Worm (Caenorhabditis elegans) whole organism, L1 larva: Measurements from ENCODE around the gene C45G9.15.

Experiments
- C04F5.9 ChIP-seq: sonication (generic microtip); optimal IDR thresholded peaks from 2 replicates; lab custom pipeline; 2016; ENCODE audit warnings: missing genetic modification characterization, missing compliant biosample characterization
- C34B4.2 ChIP-seq: sonication (generic microtip); optimal IDR thresholded peaks from 2 replicates; lab custom pipeline; 2017; ENCODE audit warnings: mild to moderate bottlenecking, missing genetic modification characterization, missing compliant biosample characterization
- aha-1 ChIP-seq: fragments of 150-350 bp; optimal IDR thresholded peaks from 2 replicates; lab custom pipeline; 2014; ENCODE audit warnings: missing biosample characterization, missing genetic modification characterization
- aly-2 ChIP-seq: fragments of 150-350 bp; optimal IDR thresholded peaks from 2 replicates; lab custom pipeline; 2014; ENCODE audit warnings: missing biosample characterization, missing genetic modification characterization
- ama-1 ChIP-seq: fragments of 150-350 bp; optimal IDR thresholded peaks from 2 replicates; lab custom pipeline; 2014
- blmp-1 ChIP-seq: fragments of 150-350 bp; optimal IDR thresholded peaks from 2 replicates; lab custom pipeline; 2014; ENCODE audit warnings: missing biosample characterization, missing genetic modification characterization
- ceh-82 ChIP-seq, 3 experiments: fragments of 150-350 bp in 1 of 3; sonication (generic microtip) in 2 of 3; optimal IDR thresholded peaks; 2 replicates each; lab custom pipeline; 2014 to 2017; ENCODE audit warnings: missing biosample characterization in 3 of 3, missing genetic modification characterization in 3 of 3
- ces-1 ChIP-seq: fragments of 150-350 bp; optimal IDR thresholded peaks from 2 replicates; lab custom pipeline; 2014; ENCODE audit warnings: missing biosample characterization, missing genetic modification reagents, missing genetic modification characterization
- dsc-1 ChIP-seq: sonication (generic microtip); optimal IDR thresholded peaks from 2 replicates; lab custom pipeline; 2016; ENCODE audit warnings: mild to moderate bottlenecking, missing genetic modification characterization, missing compliant biosample characterization
- efl-3 ChIP-seq: fragments of 200-800 bp; sonication (Bioruptor generic); optimal IDR thresholded peaks from 2 replicates; lab custom pipeline; 2018; ENCODE audit warnings: mild to moderate bottlenecking, missing genetic modification characterization, missing compliant biosample characterization
- egl-13 ChIP-seq: sonication (generic microtip); optimal IDR thresholded peaks from 2 replicates; lab custom pipeline; 2016; ENCODE audit warnings: missing genotype, missing genetic modification reagents, missing genetic modification characterization, missing compliant biosample characterization
- egl-27 ChIP-seq, 2 experiments: fragments of 150-350 bp in 1 of 2; sonication (generic microtip); optimal IDR thresholded peaks; 3 replicates each; lab custom pipeline; 2017 to 2018; ENCODE audit warnings: missing biosample characterization in 2 of 2, missing genetic modification characterization in 2 of 2, missing genetic modification reagents in 2 of 2
- elt-2 ChIP-seq: sonication (generic microtip); optimal IDR thresholded peaks from 2 replicates; lab custom pipeline; 2016; ENCODE audit warnings: missing genetic modification characterization, mild to moderate bottlenecking, inconsistent platforms, missing compliant biosample characterization, missing genetic modification reagents
- ets-5 ChIP-seq: fragments of 200-800 bp; sonication (Bioruptor generic); IDR thresholded peaks from 2 replicates; pipeline ENCODE4 v1.3.6; 2022; ENCODE audit warnings: missing genetic modification characterization, missing compliant biosample characterization
- fkh-10 ChIP-seq: sonication (generic microtip); optimal IDR thresholded peaks from 2 replicates; lab custom pipeline; 2017; ENCODE audit warnings: missing biosample characterization, missing genetic modification reagents, missing genetic modification characterization
- fkh-8 ChIP-seq: sonication (generic microtip); optimal IDR thresholded peaks from 2 replicates; lab custom pipeline; 2016; ENCODE audit warnings: mild to moderate bottlenecking, missing genetic modification characterization, missing compliant biosample characterization
- hpl-2 ChIP-seq: fragments of 150-350 bp; optimal IDR thresholded peaks from 2 replicates; lab custom pipeline; 2014; ENCODE audit warnings: missing biosample characterization, missing genetic modification reagents, missing genetic modification characterization
- irx-1 ChIP-seq: sonication (generic microtip); optimal IDR thresholded peaks from 2 replicates; lab custom pipeline; 2016; ENCODE audit warnings: missing genetic modification characterization, missing compliant biosample characterization
- lin-14 ChIP-seq: fragments of 200-800 bp; sonication (Bioruptor generic); optimal IDR thresholded peaks from 2 replicates; lab custom pipeline; 2018; ENCODE audit warnings: mild to moderate bottlenecking, missing genetic modification characterization, moderate library complexity, missing compliant biosample characterization
- lin-35 ChIP-seq, 2 experiments: fragments of 150-350 bp; optimal IDR thresholded peaks; 2 replicates each; lab custom pipeline; 2014; ENCODE audit warnings: missing biosample characterization in 2 of 2, missing genetic modification characterization in 2 of 2, missing genetic modification reagents in 2 of 2
- lsy-2 ChIP-seq, 2 experiments: fragments of 150-350 bp; optimal IDR thresholded peaks; 2 replicates each; lab custom pipeline; 2014; ENCODE audit warnings: missing biosample characterization in 2 of 2, missing genetic modification characterization in 2 of 2
- mdl-1 ChIP-seq, 2 experiments: fragments of 150-350 bp; optimal IDR thresholded peaks; 2 replicates each; lab custom pipeline; 2014 to 2017; ENCODE audit warnings: missing biosample characterization in 2 of 2, missing genetic modification characterization in 2 of 2, inconsistent platforms in 1 of 2
- mep-1 ChIP-seq: fragments of 150-350 bp; optimal IDR thresholded peaks from 2 replicates; lab custom pipeline; 2014; ENCODE audit warnings: missing biosample characterization, missing genetic modification characterization
- nhr-11 ChIP-seq: fragments of 150-350 bp; optimal IDR thresholded peaks from 2 replicates; lab custom pipeline; 2014; ENCODE audit warnings: missing biosample characterization, missing genetic modification characterization
- nhr-12 ChIP-seq: sonication (generic microtip); optimal IDR thresholded peaks from 2 replicates; lab custom pipeline; 2017; ENCODE audit warnings: missing biosample characterization, missing genetic modification characterization
- nhr-19 ChIP-seq: fragments of 200-800 bp; sonication (Bioruptor generic); conservative IDR thresholded peaks from 2 replicates; pipeline ENCODE4 v1.3.6; 2022; ENCODE audit warnings: missing genetic modification characterization, missing compliant biosample characterization
- nhr-20 ChIP-seq: sonication (generic microtip); optimal IDR thresholded peaks from 2 replicates; lab custom pipeline; 2016; ENCODE audit warnings: mild to moderate bottlenecking, missing genetic modification characterization, missing compliant biosample characterization
- nhr-71 ChIP-seq: sonication (generic microtip); optimal IDR thresholded peaks from 2 replicates; lab custom pipeline; 2016; ENCODE audit warnings: mild to moderate bottlenecking, missing genetic modification characterization, moderate library complexity, missing compliant biosample characterization
- nhr-76 ChIP-seq: sonication (generic microtip); optimal IDR thresholded peaks from 2 replicates; lab custom pipeline; 2017; ENCODE audit warnings: missing biosample characterization, missing genetic modification characterization
- nhr-90 ChIP-seq: sonication (generic microtip); optimal IDR thresholded peaks from 2 replicates; lab custom pipeline; 2016; ENCODE audit warnings: mild to moderate bottlenecking, missing genetic modification characterization, missing compliant biosample characterization; ENCODE audit not compliant: poor library complexity
- pag-3 ChIP-seq: sonication (generic microtip); optimal IDR thresholded peaks from 2 replicates; lab custom pipeline; 2017; ENCODE audit warnings: missing genetic modification characterization, mild to moderate bottlenecking, missing compliant biosample characterization, antibody characterized with exemption, borderline replicate concordance; ENCODE audit not compliant: insufficient read depth
- pax-3 ChIP-seq: fragments of 200-800 bp; sonication (Bioruptor generic); optimal IDR thresholded peaks from 2 replicates; lab custom pipeline; 2018; ENCODE audit warnings: mild to moderate bottlenecking, missing genetic modification characterization, moderate library complexity, missing compliant biosample characterization
- pqm-1 ChIP-seq: sonication (generic microtip); optimal IDR thresholded peaks from 3 replicates; lab custom pipeline; 2017; ENCODE audit warnings: missing biosample characterization, missing genetic modification characterization
- skn-1 ChIP-seq: fragments of 150-350 bp; optimal IDR thresholded peaks from 2 replicates; lab custom pipeline; 2014; ENCODE audit warnings: missing biosample characterization, missing genetic modification characterization
- snpc-4 ChIP-seq: fragments of 150-350 bp; optimal IDR thresholded peaks from 2 replicates; lab custom pipeline; 2014; ENCODE audit warnings: missing biosample characterization, missing genetic modification characterization
- snu-23 ChIP-seq: sonication (generic microtip); optimal IDR thresholded peaks from 2 replicates; lab custom pipeline; 2016; ENCODE audit warnings: missing genetic modification characterization, missing compliant biosample characterization
- swsn-7 ChIP-seq: sonication (generic microtip); optimal IDR thresholded peaks from 2 replicates; lab custom pipeline; 2016; ENCODE audit warnings: missing genetic modification characterization, missing compliant biosample characterization
- tbx-2 ChIP-seq: sonication (generic microtip); optimal IDR thresholded peaks from 2 replicates; lab custom pipeline; 2016; ENCODE audit warnings: missing genetic modification characterization, missing compliant biosample characterization
- unc-130 ChIP-seq: fragments of 150-350 bp; optimal IDR thresholded peaks from 2 replicates; lab custom pipeline; 2017; ENCODE audit warnings: missing biosample characterization, missing genetic modification characterization, inconsistent platforms
- unc-30 ChIP-seq: sonication (generic microtip); optimal IDR thresholded peaks from 2 replicates; lab custom pipeline; 2017; ENCODE audit warnings: missing biosample characterization, missing genetic modification characterization
- unc-62 ChIP-seq: fragments of 150-350 bp; optimal IDR thresholded peaks from 2 replicates; lab custom pipeline; 2014; ENCODE audit warnings: missing biosample characterization, missing genetic modification reagents, missing genetic modification characterization
- unc-86 ChIP-seq: sonication (generic microtip); optimal IDR thresholded peaks from 2 replicates; lab custom pipeline; 2016; ENCODE audit warnings: missing genetic modification characterization, missing compliant biosample characterization
- unc-98 ChIP-seq: fragments of 200-800 bp; sonication (Bioruptor generic); IDR thresholded peaks from 2 replicates; pipeline ENCODE4 v1.3.6; 2022; ENCODE audit warnings: missing genetic modification characterization, missing compliant biosample characterization
- vab-15 ChIP-seq: sonication (generic microtip); optimal IDR thresholded peaks from 2 replicates; lab custom pipeline; 2017; ENCODE audit warnings: missing genotype, mild to moderate bottlenecking, missing genetic modification characterization, missing compliant biosample characterization
- xbp-1 ChIP-seq: sonication (generic microtip); optimal IDR thresholded peaks from 2 replicates; lab custom pipeline; 2016; ENCODE audit warnings: missing genetic modification characterization, missing compliant biosample characterization
- zag-1 ChIP-seq: fragments of 150-350 bp; optimal IDR thresholded peaks from 2 replicates; lab custom pipeline; 2014; ENCODE audit warnings: missing biosample characterization, missing genetic modification characterization
- ztf-11 ChIP-seq, 2 experiments: sonication (generic microtip); optimal IDR thresholded peaks; 2 replicates each; lab custom pipeline; 2016 to 2017; ENCODE audit warnings: missing genetic modification characterization in 2 of 2, missing biosample characterization in 1 of 2, missing compliant biosample characterization in 1 of 2

Gene C45G9.15

ce11 chrIII:5018116-5018689 is 33.6 kb downstream of the C45G9.15 start, which contains the start of gene wip-1 (continued):
- TF ChIP-seq unc-98 (peak; percentile 19; the same call in 1 of the 2 replicates), nhr-12 (tag; lab: Kevin White, UChicago) (peak; percentile 11), efl-3 (GFP tag; lab: Kevin White, UChicago) (peak; percentile 84), swsn-7 (tag; lab: Kevin White, UChicago) (peak; percentile 99), vab-15 (tag; lab: Kevin White, UChicago) (peak; percentile 76), egl-27 (tag; optimal IDR thresholded peaks at IDR 0.05; lab: Kevin White, UChicago) (peak; percentile 12 to 18), C34B4.2 (tag; lab: Kevin White, UChicago) (peak; percentile 34), aha-1 (tag; lab: Kevin White, UChicago) (peak; percentile 96), mdl-1 (tag; optimal IDR thresholded peaks at IDR 0.05; lab: Kevin White, UChicago) (peak in 1 of 2 experiments; percentile 98)

ce11 chrIII:5017550-5017949 is 34.3 kb downstream of the C45G9.15 start, which contains the start of gene larp-1:
Gene larp-1, minus strand, starts transcription at chrIII:5017650.
- no peak for TF ChIP-seq fkh-8
- no peak for TF ChIP-seq ztf-11 (tag; optimal IDR thresholded peaks at IDR 0.05; lab: Kevin White, UChicago)
- TF ChIP-seq tbx-2 (tag; lab: Kevin White, UChicago), result no peak
- no peak for TF ChIP-seq zag-1 (tag; lab: Kevin White, UChicago)

DNA sequence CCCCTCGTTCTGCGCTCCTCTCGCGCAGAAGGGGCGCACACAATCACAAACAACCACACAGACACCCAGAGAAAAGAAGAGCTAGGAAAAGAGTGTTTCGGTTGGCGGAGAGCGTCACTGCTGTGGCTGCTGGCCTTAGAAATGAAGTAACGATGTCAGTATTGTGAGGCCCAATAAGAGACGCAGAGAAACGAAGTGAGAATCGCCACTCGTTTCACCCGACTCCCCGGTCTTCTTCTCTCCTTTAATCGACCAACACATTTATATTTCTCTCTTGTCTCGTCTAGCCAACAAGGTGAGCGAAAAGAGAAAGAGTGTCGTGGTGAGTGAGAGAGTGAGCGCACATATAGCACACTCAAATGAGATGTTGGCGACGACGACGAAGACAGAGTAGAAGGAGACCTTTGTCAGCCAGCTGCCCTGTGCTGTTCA is 37.9 kb downstream of the C45G9.15 start:
- TF ChIP-seq fkh-8 (peak; percentile 90), nhr-11 (tag; lab: Kevin White, UChicago) (peak; percentile 37), hpl-2 (GFP tag; lab: Kevin White, UChicago) (no peak), lin-14 (GFP tag; lab: Kevin White, UChicago) (peak; percentile 98), fkh-10 (GFP tag; lab: Kevin White, UChicago) (peak; percentile 92), egl-13 (peak; percentile 75), skn-1 (peak; percentile 86), elt-2 (tag; lab: Kevin White, UChicago) (peak; percentile 44), aly-2 (peak; percentile 86), mdl-1 (tag; optimal IDR thresholded peaks at IDR 0.05; lab: Kevin White, UChicago) (peak in 1 of 2 experiments; percentile 84), irx-1 (tag; lab: Kevin White, UChicago) (peak; percentile 59), ceh-82 (tag; optimal IDR thresholded peaks at IDR 0.05; lab: Kevin White, UChicago) (peak; percentile 57 to 83 (median 80)), ets-5 (GFP tag; lab: Robert Waterston, UW) (no peak), C34B4.2 (tag; lab: Kevin White, UChicago) (no peak), unc-62 (GFP tag; lab: Kevin White, UChicago) (no peak), unc-98 (no peak), nhr-20 (tag; lab: Kevin White, UChicago) (peak; percentile 86), ztf-11 (tag; optimal IDR thresholded peaks at IDR 0.05; lab: Kevin White, UChicago) (peak in 1 of 2 experiments; percentile 81), ama-1 (lab: Kevin White, UChicago) (peak; percentile 15), unc-30 (no peak), pax-3 (tag; lab: Kevin White, UChicago) (no peak), C04F5.9 (peak; percentile 24), mep-1 (tag; lab: Kevin White, UChicago) (peak; percentile 97), pqm-1 (tag; lab: Kevin White, UChicago) (no peak), lin-35 (GFP tag; optimal IDR thresholded peaks at IDR 0.05; lab: Kevin White, UChicago) (peak; percentile 71 to 83), dsc-1 (tag; lab: Kevin White, UChicago) (peak; percentile 73), unc-86 (tag; lab: Kevin White, UChicago) (peak; percentile 89), nhr-76 (tag; lab: Kevin White, UChicago) (no peak), snu-23 (GFP tag; lab: Kevin White, UChicago) (peak; percentile 96), xbp-1 (tag; lab: Kevin White, UChicago) (peak; percentile 85), pag-3 (tag; lab: Kevin White, UChicago) (no peak), lsy-2 (tag; optimal IDR thresholded peaks at IDR 0.05; lab: Kevin White, UChicago) (peak; percentile 83 to 91), nhr-12 (tag; lab: Kevin White, UChicago) (no peak), unc-130 (tag; lab: Kevin White, UChicago) (peak; percentile 48), nhr-19 (peak; percentile 84), ces-1 (GFP tag; lab: Kevin White, UChicago) (no peak), aha-1 (tag; lab: Kevin White, UChicago) (no peak), nhr-90 (peak; percentile 75), nhr-71 (tag; lab: Kevin White, UChicago) (peak; percentile 94), blmp-1 (tag; lab: Kevin White, UChicago) (peak; percentile 88), snpc-4 (tag; lab: Kevin White, UChicago) (peak; percentile 75)
